Worm (Caenorhabditis elegans): Measurements from ENCODE around the gene T24C4.3.
A peak's percentile ranks its signal among the peaks of the same experiment; 100 is the strongest.

Gene T24C4.3

ce11 chrIII:831961-832360, 40.3 kb downstream of the T24C4.3 start, which contains the start of gene ceeh-1:
Gene ceeh-1, minus strand, starts transcription at chrIII:832277.
- TF ChIP-seq nfya-1 (tag; optimal IDR thresholded peaks at IDR 0.05; ENCODE audit: insufficient read depth) = no peak
- no peak for TF ChIP-seq mdl-1 (tag; optimal IDR thresholded peaks at IDR 0.05)
- no peak for TF ChIP-seq ceh-9 (tag; optimal IDR thresholded peaks at IDR 0.05)
- no peak for TF ChIP-seq unc-62 (GFP tag; optimal IDR thresholded peaks at IDR 0.05)
- peak; percentile 29 for TF ChIP-seq elt-2 (tag; optimal IDR thresholded peaks at IDR 0.05)
- no peak for TF ChIP-seq nhr-43 (tag; optimal IDR thresholded peaks at IDR 0.05; ENCODE audit: poor library complexity, severe bottlenecking)
- TF ChIP-seq pqm-1 (tag; optimal IDR thresholded peaks at IDR 0.05) = no peak

ce11 chrIII:825256-825655, 47.0 kb downstream of the T24C4.3 start:
- no peak for TF ChIP-seq aly-2 (tag; optimal IDR thresholded peaks at IDR 0.05)
- TF ChIP-seq eor-1 (tag; optimal IDR thresholded peaks at IDR 0.05) = no peak
- no peak for TF ChIP-seq ceh-9 (tag; optimal IDR thresholded peaks at IDR 0.05)
- no peak for TF ChIP-seq ZK546.5 (tag; optimal IDR thresholded peaks at IDR 0.05)
- no peak for TF ChIP-seq nhr-43 (tag; optimal IDR thresholded peaks at IDR 0.05; ENCODE audit: poor library complexity, severe bottlenecking)
- TF ChIP-seq jun-1 (tag; optimal IDR thresholded peaks at IDR 0.05) = no peak
- no peak for TF ChIP-seq nhr-12 (tag; optimal IDR thresholded peaks at IDR 0.05)
- TF ChIP-seq ceh-16 (tag; optimal IDR thresholded peaks at IDR 0.05) = no peak
- TF ChIP-seq skn-1 (tag; optimal IDR thresholded peaks at IDR 0.05) = no peak
- no peak for TF ChIP-seq daf-12 (tag; optimal IDR thresholded peaks at IDR 0.05)
- no peak for TF ChIP-seq nfya-1 (tag; optimal IDR thresholded peaks at IDR 0.05; ENCODE audit: insufficient read depth)
- no peak for TF ChIP-seq lsy-12 (tag; optimal IDR thresholded peaks at IDR 0.05)
- TF ChIP-seq fkh-2 (tag; optimal IDR thresholded peaks at IDR 0.05) = no peak
- TF ChIP-seq pqm-1 (tag; optimal IDR thresholded peaks at IDR 0.05) = no peak
- no peak for TF ChIP-seq nhr-11 (tag; optimal IDR thresholded peaks at IDR 0.05)
- no peak for TF ChIP-seq hmg-11 (tag; optimal IDR thresholded peaks at IDR 0.05)
- no peak for TF ChIP-seq tbx-2 (tag; optimal IDR thresholded peaks at IDR 0.05)
- no peak for TF ChIP-seq ceh-28 (tag; optimal IDR thresholded peaks at IDR 0.05)

ce11 chrIII:822546-823272, 49.6 kb downstream of the T24C4.3 start, which contains the start of gene clec-149:
Gene clec-149, plus strand, starts transcription at chrIII:823222.
- TF ChIP-seq nfya-1 (tag; optimal IDR thresholded peaks at IDR 0.05; ENCODE audit: insufficient read depth) (peak; percentile 14), fos-1 (tag; optimal IDR thresholded peaks at IDR 0.05) (no peak), egl-5 (tag; optimal IDR thresholded peaks at IDR 0.05) (peak; percentile 84)

Measured in whole organism, L3 larva.